Fruit fly (Drosophila melanogaster): ENCODE measurements around the gene CG14445.

The CG14445 gene

DNA sequence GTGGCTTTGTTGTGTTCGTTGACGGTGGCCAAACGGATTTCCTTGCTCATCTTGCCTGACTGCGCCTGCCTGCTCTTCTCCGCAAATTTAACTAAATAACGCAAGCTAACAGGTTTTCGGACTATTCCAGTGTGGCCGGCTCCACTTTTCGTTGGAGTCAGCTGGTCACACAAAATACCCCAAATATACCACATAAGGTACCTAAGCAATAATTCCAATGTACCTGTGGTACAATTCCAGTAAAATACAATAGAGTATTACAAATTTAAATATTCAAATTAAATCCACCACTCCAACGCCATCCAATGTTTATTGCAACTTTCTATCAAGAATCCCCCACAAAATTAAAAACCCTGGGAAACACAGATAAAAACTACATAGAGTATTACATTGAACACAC lies 39.5 kb downstream of the CG14445 start, which contains the start of gene CG3566 (continued):
- peak; percentile 5 for TF ChIP-seq BEAF-32 (GFP tag; optimal IDR thresholded peaks at IDR 0.05)
- TF ChIP-seq caup (GFP tag; optimal IDR thresholded peaks at IDR 0.05; ENCODE audit: severe bottlenecking): no peak
- peak; percentile 17 for TF ChIP-seq CG15514 (GFP tag; optimal IDR thresholded peaks at IDR 0.05)
- TF ChIP-seq trem (tag; optimal IDR thresholded peaks at IDR 0.05): peak; percentile 2
- TF ChIP-seq gfzf (GFP tag; optimal IDR thresholded peaks at IDR 0.05): peak; percentile 71
- 0 out of 2 replicates have a peak, but pooled peaks have one; percentile 16 for TF ChIP-seq bbx (GFP tag; IDR thresholded peaks at IDR 0.05; ENCODE audit: partially characterized antibody)
- peak; percentile 11 for TF ChIP-seq ems (GFP tag; optimal IDR thresholded peaks at IDR 0.05)
- peak; percentile 79 for TF ChIP-seq sens (GFP tag)
- no peak for TF ChIP-seq CG7556 (GFP tag; optimal IDR thresholded peaks at IDR 0.05)
- TF ChIP-seq Opbp (GFP tag; IDR thresholded peaks at IDR 0.05; ENCODE audit: partially characterized antibody): 0 out of 3 replicates have a peak, but pooled peaks have one; percentile 20
- no peak for TF ChIP-seq chn (GFP tag; optimal IDR thresholded peaks at IDR 0.05)
- TF ChIP-seq stwl (tag; optimal IDR thresholded peaks at IDR 0.05): peak; percentile 38
- peak; percentile 51 for TF ChIP-seq Med (GFP tag)
- peak; percentile 43 for TF ChIP-seq lilli (GFP tag; optimal IDR thresholded peaks at IDR 0.05)
- peak; percentile 59 for TF ChIP-seq pzg (GFP tag; optimal IDR thresholded peaks at IDR 0.05)
- TF ChIP-seq D19A (tag; optimal IDR thresholded peaks at IDR 0.05): peak; percentile 66
- TF ChIP-seq mam (GFP tag; optimal IDR thresholded peaks at IDR 0.05): no peak
- no peak for TF ChIP-seq Neu2 (GFP tag; optimal IDR thresholded peaks at IDR 0.05; ENCODE audit: borderline replicate concordance)
- peak; percentile 44; the same call in 1 of the 2 replicates for TF ChIP-seq sob (GFP tag; IDR thresholded peaks at IDR 0.05)
- TF ChIP-seq YL-1 (GFP tag; optimal IDR thresholded peaks at IDR 0.05): peak; percentile 59
- TF ChIP-seq Stat92E (GFP tag; optimal IDR thresholded peaks at IDR 0.05): no peak

DNA sequence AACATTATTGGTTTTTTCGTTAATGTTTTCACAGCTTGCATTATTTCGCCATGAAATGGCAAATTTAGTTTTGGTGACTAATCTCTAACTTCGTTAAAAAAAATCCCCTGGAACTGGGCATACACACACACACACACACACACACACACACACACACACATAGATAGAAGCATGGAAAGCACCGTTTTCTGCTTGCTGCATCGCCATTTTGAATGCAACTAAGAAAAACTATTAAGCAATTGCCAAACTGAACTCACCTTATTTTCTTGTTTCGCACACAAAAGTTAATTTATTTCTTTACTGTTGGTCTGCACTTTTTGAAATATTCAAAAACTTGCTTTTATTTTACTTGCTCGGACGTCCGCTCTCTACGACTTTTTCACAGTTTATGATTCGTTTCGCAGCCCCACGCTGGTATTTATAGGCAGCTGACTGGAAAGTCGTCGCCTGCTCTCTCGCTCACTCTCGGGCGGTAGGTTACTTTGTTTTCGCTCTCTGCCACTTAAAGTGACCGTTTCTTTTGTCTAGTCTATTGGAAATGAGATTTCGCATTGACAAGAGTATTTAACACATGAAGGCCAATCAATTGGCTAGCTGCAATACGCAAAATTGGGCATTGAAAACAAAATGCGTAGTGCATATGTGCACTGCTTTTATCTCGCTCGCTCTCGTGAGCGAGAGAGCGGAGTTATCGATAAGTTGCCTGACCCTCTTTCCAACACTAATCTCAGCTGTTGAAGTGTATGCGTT lies 41.9 kb downstream of the CG14445 start:
- TF ChIP-seq bbx (GFP tag; IDR thresholded peaks at IDR 0.05; ENCODE audit: partially characterized antibody): peak; percentile 37; the same call in 1 of the 2 replicates
- peak; percentile 53 for TF ChIP-seq Ets65A (GFP tag)
- peak; percentile 58 for TF ChIP-seq Deaf1 (tag; optimal IDR thresholded peaks at IDR 0.05)
- no peak for TF ChIP-seq Hey (tag; optimal IDR thresholded peaks at IDR 0.05)
- TF ChIP-seq oc (tag; optimal IDR thresholded peaks at IDR 0.05): no peak
- TF ChIP-seq CG11398 (GFP tag; optimal IDR thresholded peaks at IDR 0.05): peak; percentile 46
- TF ChIP-seq Dll (GFP tag; IDR thresholded peaks at IDR 0.05; ENCODE audit: partially characterized antibody): peak; percentile 46; the same call in 2 of the 4 replicates
- peak; percentile 53 for TF ChIP-seq CG17385 (GFP tag; optimal IDR thresholded peaks at IDR 0.05)
- no peak for TF ChIP-seq zen2 (GFP tag; IDR thresholded peaks at IDR 0.05; ENCODE audit: partially characterized antibody)
- TF ChIP-seq kay (GFP tag; optimal IDR thresholded peaks at IDR 0.05): peak; percentile 36
- peak; percentile 3 for TF ChIP-seq CG2712 (tag; optimal IDR thresholded peaks at IDR 0.05)
- no peak for TF ChIP-seq HmgZ (tag; optimal IDR thresholded peaks at IDR 0.05)
- TF ChIP-seq HHEX (GFP tag; optimal IDR thresholded peaks at IDR 0.05): peak; percentile 37
- TF ChIP-seq CG33213 (GFP tag; optimal IDR thresholded peaks at IDR 0.05): peak; percentile 38
- TF ChIP-seq maf-S (GFP tag; optimal IDR thresholded peaks at IDR 0.05): peak; percentile 1
- no peak for TF ChIP-seq CG18262 (tag; optimal IDR thresholded peaks at IDR 0.05)
- TF ChIP-seq stwl (tag; optimal IDR thresholded peaks at IDR 0.05): peak; percentile 36
- TF ChIP-seq bcd (GFP tag; optimal IDR thresholded peaks at IDR 0.05): peak; percentile 12
- no peak for TF ChIP-seq Chrac-16 (GFP tag; optimal IDR thresholded peaks at IDR 0.05)
- peak; percentile 55 for TF ChIP-seq sqz (GFP tag; optimal IDR thresholded peaks at IDR 0.05)
- peak; percentile 25 for TF ChIP-seq Sry-δ (GFP tag; optimal IDR thresholded peaks at IDR 0.05)
- TF ChIP-seq Nf-YB (GFP tag; optimal IDR thresholded peaks at IDR 0.05): peak; percentile 41
- peak; percentile 12 for TF ChIP-seq Fer1 (GFP tag; optimal IDR thresholded peaks at IDR 0.05)
- peak; percentile 18 for TF ChIP-seq MTF-1 (GFP tag; optimal IDR thresholded peaks at IDR 0.05; ENCODE audit: borderline replicate concordance)
- peak; percentile 30 for TF ChIP-seq pho (GFP tag; optimal IDR thresholded peaks at IDR 0.05)
- TF ChIP-seq Mes4 (GFP tag; optimal IDR thresholded peaks at IDR 0.05): peak; percentile 51
- TF ChIP-seq CG8290 (GFP tag; optimal IDR thresholded peaks at IDR 0.05): no peak
- TF ChIP-seq CG8290 (tag; optimal IDR thresholded peaks at IDR 0.05): peak; percentile 34 to 47
- peak; percentile 70 for TF ChIP-seq YL-1 (GFP tag; optimal IDR thresholded peaks at IDR 0.05)
- TF ChIP-seq CG8478 (optimal IDR thresholded peaks at IDR 0.05): peak; percentile 82

Data from whole organism, embryonic.